Fruit fly (Drosophila melanogaster) whole organism, prepupa: ENCODE results near the gene CG14439.

Experiments used
- CG11294 ChIP-seq: fragments of 200-800 bp; sonication (Bioruptor generic); IDR thresholded peaks from 2 replicates; pipeline ENCODE4 v1.3.6; 2022; ENCODE audit warnings: missing biosample characterization, missing genetic modification characterization
- Sox15 ChIP-seq: fragments of 200-800 bp; sonication (Bioruptor generic); optimal IDR thresholded peaks from 3 replicates; lab custom pipeline; 2016; ENCODE audit warnings: missing biosample characterization, missing genetic modification characterization
- fd59A ChIP-seq: fragments of 200-800 bp; sonication (Bioruptor generic); optimal IDR thresholded peaks from 2 replicates; lab custom pipeline; 2017; ENCODE audit warnings: missing biosample characterization, mild to moderate bottlenecking, missing genetic modification characterization, missing genetic modification reagents

DNA sequence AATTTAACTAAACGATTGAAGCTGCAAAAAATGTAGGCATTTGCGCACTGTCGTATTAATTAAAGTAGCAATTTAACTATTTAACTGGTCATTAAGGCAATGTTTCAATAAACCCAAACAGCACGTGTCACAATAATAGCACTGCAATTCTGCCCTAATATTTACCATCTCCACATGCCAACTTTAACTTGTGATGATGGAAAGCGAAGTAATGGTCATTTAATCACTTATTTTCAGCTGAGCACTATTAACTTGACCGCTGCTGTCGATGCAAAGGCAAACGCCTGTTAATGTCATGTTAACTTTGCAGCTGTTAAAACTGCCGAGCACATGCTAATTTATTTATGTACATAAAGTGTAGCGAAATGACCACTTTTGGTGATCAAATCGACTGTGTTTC, 46.8 kb downstream of the CG14439 start:
- peak; percentile 74 for TF ChIP-seq CG11294
- TF ChIP-seq Sox15 (GFP tag; lab: Kevin White, UChicago): peak; percentile 44
- peak; percentile 46 for TF ChIP-seq fd59A (GFP tag; lab: Kevin White, UChicago)
